Worm (Caenorhabditis elegans) whole organism, L3 larva: Measurements from ENCODE around the gene fbxa-151.
"Not testable (repeated sequence)": the region's sequence is repeated elsewhere in the genome, so short reads cannot be mapped to it uniquely, and the experiment has no call there.

ENCODE experiments used
- R02D3.7 ChIP-seq: fragments of 150-350 bp; optimal IDR thresholded peaks from 2 replicates; lab custom pipeline; 2014; ENCODE audit warnings: missing biosample characterization, missing genetic modification characterization
- ZK546.5 ChIP-seq: sonication (generic microtip); optimal IDR thresholded peaks from 2 replicates; lab custom pipeline; 2017; ENCODE audit warnings: missing biosample characterization, missing genetic modification characterization
- ceh-16 ChIP-seq: sonication (generic microtip); optimal IDR thresholded peaks from 2 replicates; lab custom pipeline; 2017; ENCODE audit warnings: missing biosample characterization, missing genetic modification characterization
- ceh-82 ChIP-seq: fragments of 150-350 bp; optimal IDR thresholded peaks from 2 replicates; lab custom pipeline; 2014; ENCODE audit warnings: missing biosample characterization, missing genetic modification characterization
- ceh-9 ChIP-seq: sonication (generic microtip); optimal IDR thresholded peaks from 2 replicates; lab custom pipeline; 2018; ENCODE audit warnings: missing biosample characterization, missing genetic modification characterization
- egl-27 ChIP-seq: sonication (generic microtip); optimal IDR thresholded peaks from 4 replicates; lab custom pipeline; 2017; ENCODE audit warnings: missing biosample characterization, missing genetic modification reagents, missing genetic modification characterization
- elt-1 ChIP-seq: fragments of 150-350 bp; optimal IDR thresholded peaks from 2 replicates; lab custom pipeline; 2014; ENCODE audit warnings: missing biosample characterization, missing genetic modification characterization
- elt-2 ChIP-seq: sonication (generic microtip); optimal IDR thresholded peaks from 2 replicates; lab custom pipeline; 2016; ENCODE audit warnings: missing genetic modification reagents, mild to moderate bottlenecking, missing genetic modification characterization, missing compliant biosample characterization
- fkh-10 ChIP-seq: sonication (generic microtip); optimal IDR thresholded peaks from 2 replicates; lab custom pipeline; 2017; ENCODE audit warnings: missing biosample characterization, missing genetic modification reagents, missing genetic modification characterization
- fkh-2 ChIP-seq: fragments of 150-350 bp; optimal IDR thresholded peaks from 2 replicates; lab custom pipeline; 2014; ENCODE audit warnings: missing biosample characterization, missing genetic modification reagents, missing genetic modification characterization
- fos-1 ChIP-seq: fragments of 150-350 bp; optimal IDR thresholded peaks from 2 replicates; lab custom pipeline; 2014; ENCODE audit warnings: missing biosample characterization, missing genetic modification characterization
- hmg-11 ChIP-seq: sonication (generic microtip); optimal IDR thresholded peaks from 2 replicates; lab custom pipeline; 2016; ENCODE audit warnings: missing genetic modification characterization, missing compliant biosample characterization
- jun-1 ChIP-seq: fragments of 150-350 bp; optimal IDR thresholded peaks from 2 replicates; lab custom pipeline; 2014; ENCODE audit warnings: missing biosample characterization, missing genetic modification reagents, missing genetic modification characterization
- lin-15B ChIP-seq: fragments of 150-350 bp; optimal IDR thresholded peaks from 2 replicates; lab custom pipeline; 2014; ENCODE audit warnings: missing biosample characterization, missing genetic modification characterization
- lin-39 ChIP-seq: fragments of 150-350 bp; optimal IDR thresholded peaks from 2 replicates; lab custom pipeline; 2018; ENCODE audit warnings: missing biosample characterization, missing genetic modification reagents, missing genetic modification characterization
- mml-1 ChIP-seq: fragments of 150-350 bp; sonication (generic microtip); optimal IDR thresholded peaks from 3 replicates; lab custom pipeline; 2014; ENCODE audit warnings: missing biosample characterization, missing genetic modification characterization
- nfya-1 ChIP-seq: sonication (generic microtip); optimal IDR thresholded peaks from 2 replicates; lab custom pipeline; 2017; ENCODE audit warnings: missing genetic modification characterization, mild to moderate bottlenecking, missing compliant biosample characterization, antibody characterized with exemption, moderate library complexity; ENCODE audit not compliant: insufficient read depth
- nhr-23 ChIP-seq: fragments of 150-350 bp; optimal IDR thresholded peaks from 2 replicates; lab custom pipeline; 2014; ENCODE audit warnings: missing biosample characterization, missing genetic modification reagents, missing genetic modification characterization
- nhr-76 ChIP-seq: fragments of 150-350 bp; sonication (generic microtip); optimal IDR thresholded peaks from 5 replicates; lab custom pipeline; 2014; ENCODE audit warnings: missing biosample characterization, missing genetic modification characterization
- nhr-77 ChIP-seq: fragments of 150-350 bp; optimal IDR thresholded peaks from 2 replicates; lab custom pipeline; 2014; ENCODE audit warnings: missing biosample characterization, missing genetic modification characterization
- pha-4 ChIP-seq: fragments of 150-350 bp; optimal IDR thresholded peaks from 2 replicates; lab custom pipeline; 2014; ENCODE audit warnings: missing biosample characterization, missing genetic modification reagents, missing genetic modification characterization
- pqm-1 ChIP-seq: fragments of 150-350 bp; optimal IDR thresholded peaks from 2 replicates; lab custom pipeline; 2017; ENCODE audit warnings: missing biosample characterization, missing genetic modification characterization, inconsistent platforms
- skn-1 ChIP-seq: fragments of 150-350 bp; optimal IDR thresholded peaks from 2 replicates; lab custom pipeline; 2014; ENCODE audit warnings: missing biosample characterization, missing genetic modification characterization
- snpc-4 ChIP-seq: fragments of 150-350 bp; optimal IDR thresholded peaks from 2 replicates; lab custom pipeline; 2014; ENCODE audit warnings: missing biosample characterization, missing genetic modification characterization
- unc-39 ChIP-seq: sonication (generic microtip); optimal IDR thresholded peaks from 4 replicates; lab custom pipeline; 2017; ENCODE audit warnings: missing biosample characterization, missing genetic modification characterization
- unc-62 ChIP-seq: fragments of 150-350 bp; sonication (generic microtip); optimal IDR thresholded peaks from 4 replicates; lab custom pipeline; 2014; ENCODE audit warnings: missing biosample characterization, missing genetic modification reagents, missing genetic modification characterization
- ztf-4 ChIP-seq: fragments of 150-350 bp; optimal IDR thresholded peaks from 2 replicates; lab custom pipeline; 2014; ENCODE audit warnings: missing biosample characterization, missing genetic modification characterization

fbxa-151 gene

DNA sequence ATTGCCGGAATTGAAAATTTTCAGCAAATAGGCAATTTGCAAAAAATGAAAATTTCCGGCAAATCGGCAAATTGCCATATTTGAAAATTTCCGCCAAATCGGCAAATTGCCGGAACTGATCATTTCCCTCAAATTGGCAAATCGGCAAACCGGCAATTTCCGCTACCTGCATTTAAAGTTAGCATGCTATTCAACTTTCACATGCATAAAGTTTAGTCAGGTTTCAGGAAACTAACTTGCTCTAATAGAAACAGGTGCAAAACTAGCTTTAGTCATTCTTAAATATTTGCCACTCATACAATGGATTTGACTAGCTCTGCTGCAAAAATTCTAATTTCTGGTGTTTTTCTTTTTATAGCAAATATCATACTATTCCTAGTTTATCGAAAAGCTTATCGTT, 3.0 kb downstream of the fbxa-151 start, which contains the start of gene srz-9:
Gene srz-9, plus strand, starts transcription at position 301 of the 400 bp plus-strand sequence.
- not testable (repeated sequence) for TF ChIP-seq ceh-82; mml-1 (tag; lab: Kevin White, UChicago); fos-1 (tag; lab: Kevin White, UChicago)

- TF ChIP-seq pha-4, ztf-4, egl-27 (tag; lab: Kevin White, UChicago): not testable (repeated sequence)
Observed at ce11 chrIII:1258358-1258757, 8.3 kb downstream of the fbxa-151 start, which contains the start of gene fbxa-78. Gene fbxa-78 (minus strand): TSS chrIII:1258458.

DNA sequence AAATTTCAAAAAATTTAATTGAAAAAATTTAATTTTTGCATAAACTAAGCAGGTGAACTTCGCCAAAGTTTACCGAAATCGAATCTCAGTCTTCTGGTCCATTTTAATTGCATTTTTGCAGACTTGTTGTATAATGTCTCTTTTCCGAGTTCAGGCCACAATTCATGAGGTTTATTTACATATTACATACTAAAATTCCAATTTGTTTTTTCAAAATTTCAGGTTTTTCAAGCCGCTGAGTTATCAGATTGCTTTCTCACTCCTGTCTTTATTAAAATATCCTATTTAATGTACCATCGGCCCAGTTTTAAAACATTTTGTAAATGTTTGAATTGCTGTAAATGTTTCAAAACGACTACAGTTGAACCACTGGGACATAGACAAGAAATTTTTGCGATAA, 10.2 kb downstream of the fbxa-151 start, which contains the start of gene fbxa-208:
Gene fbxa-208, plus strand, starts transcription at position 301 of the 400 bp plus-strand sequence.
- TF ChIP-seq R02D3.7 (tag; lab: Kevin White, UChicago); unc-39; unc-62 (GFP tag; lab: Kevin White, UChicago): not testable (repeated sequence)

DNA sequence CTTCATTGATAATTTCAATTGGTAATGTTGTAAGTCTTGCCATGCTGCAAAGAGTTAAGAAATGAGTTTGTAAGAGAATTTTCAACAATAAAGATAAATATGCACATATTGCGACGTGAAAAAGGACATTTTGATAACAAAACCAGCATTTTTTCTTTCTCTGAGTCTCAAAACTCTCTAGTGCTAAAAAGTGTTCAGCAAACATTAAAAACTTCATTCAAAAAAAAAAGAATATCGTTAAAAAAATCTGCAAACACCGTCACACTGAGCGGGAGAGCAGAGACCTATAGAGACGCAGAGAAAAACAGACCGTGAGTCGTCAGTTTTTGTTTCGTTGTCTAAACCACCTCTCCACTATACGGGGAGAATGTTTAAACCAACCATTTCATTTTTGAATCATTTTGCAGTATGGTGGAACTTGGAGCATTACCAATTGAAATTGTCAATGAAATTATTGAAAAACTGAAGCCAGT, 17.6 kb downstream of the fbxa-151 start, which contains the start of the genes fbxa-76 and fbxa-77:
Gene fbxa-76, minus strand, starts transcription at position 51 of the 473 bp plus-strand sequence.
Gene fbxa-77, plus strand, starts transcription at position 365 of the 473 bp plus-strand sequence.
- peak; percentile 3 for TF ChIP-seq lin-39 (tag; lab: Kevin White, UChicago)
- TF ChIP-seq pqm-1: peak; percentile 54
- peak; percentile 37 for TF ChIP-seq skn-1 (tag; lab: Kevin White, UChicago)
- peak; percentile 85 for TF ChIP-seq pha-4 (tag; lab: Kevin White, UChicago)
- peak; percentile 25 for TF ChIP-seq lin-15B (tag; lab: Kevin White, UChicago)
- no peak for TF ChIP-seq egl-27 (tag; lab: Kevin White, UChicago)
- TF ChIP-seq nfya-1 (tag; lab: Kevin White, UChicago): peak; percentile 48
- TF ChIP-seq hmg-11 (tag; lab: Kevin White, UChicago): peak; percentile 62
- TF ChIP-seq jun-1: no peak
- no peak for TF ChIP-seq ceh-9 (tag; lab: Kevin White, UChicago)
- peak; percentile 78 for TF ChIP-seq elt-2 (tag; lab: Kevin White, UChicago)
- TF ChIP-seq ztf-4 (tag; lab: Kevin White, UChicago): no peak
- TF ChIP-seq, all 47 proteins: peak for 8

DNA sequence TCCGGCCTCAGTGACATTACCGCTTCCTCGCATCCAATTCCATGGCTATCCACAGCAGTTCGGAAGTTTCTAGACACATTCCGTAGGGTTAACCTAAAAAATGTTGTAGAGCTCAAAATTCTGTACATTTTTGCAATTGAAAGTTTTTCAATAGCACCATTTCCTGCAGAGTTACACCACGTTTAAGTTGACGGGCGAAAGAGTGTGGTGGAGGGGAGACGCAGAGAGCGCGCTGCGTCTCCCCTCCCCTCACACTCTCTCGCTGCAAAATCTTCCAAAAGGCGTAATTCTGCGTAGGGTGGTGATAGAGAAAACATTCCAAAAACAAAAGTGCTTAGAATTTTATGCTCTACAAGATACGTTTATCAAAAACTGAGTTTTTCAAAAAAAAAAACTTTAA, 18.4 kb downstream of the fbxa-151 start:
- no peak for TF ChIP-seq ceh-16
- TF ChIP-seq nhr-76 (tag; lab: Kevin White, UChicago): no peak
- TF ChIP-seq lin-39 (tag; lab: Kevin White, UChicago): no peak

- no peak for TF ChIP-seq nhr-77 (tag; lab: Kevin White, UChicago)
- TF ChIP-seq snpc-4 (tag; lab: Kevin White, UChicago): no peak
- peak; percentile 48 for TF ChIP-seq nfya-1 (tag; lab: Kevin White, UChicago)
- peak; percentile 14 for TF ChIP-seq lin-15B (tag; lab: Kevin White, UChicago)
- TF ChIP-seq fkh-10 (GFP tag; lab: Kevin White, UChicago): no peak
- peak; percentile 72 for TF ChIP-seq hmg-11 (tag; lab: Kevin White, UChicago)
- peak; percentile 32 for TF ChIP-seq pqm-1
- no peak for TF ChIP-seq fkh-2 (tag; lab: Kevin White, UChicago)
- TF ChIP-seq pha-4 (tag; lab: Kevin White, UChicago): peak; percentile 49
- TF ChIP-seq elt-2 (tag; lab: Kevin White, UChicago): peak; percentile 18
Observed at ce11 chrIII:1243199-1243598, 23.5 kb downstream of the fbxa-151 start, which contains the start of gene fbxa-63. Gene fbxa-63 (plus strand): TSS chrIII:1243508.

ce11 chrIII:1238704-1239103, 28.0 kb downstream of the fbxa-151 start, which contains the start of gene fbxa-61:
Gene fbxa-61 (plus strand): TSS chrIII:1239048.
- peak; percentile 88 for TF ChIP-seq elt-1 (tag; lab: Kevin White, UChicago)
- TF ChIP-seq ZK546.5 (tag; lab: Kevin White, UChicago): no peak
- peak; percentile 42 for TF ChIP-seq nhr-23 (tag; lab: Kevin White, UChicago)
